Fruit fly (Drosophila melanogaster) whole organism, embryonic: ENCODE data around the gene DZIP1.

ENCODE experiments used
- Bdp1 ChIP-seq: fragments of 200-800 bp; sonication (Bioruptor generic); optimal IDR thresholded peaks from 3 replicates; lab custom pipeline; 2016; ENCODE audit warnings: missing biosample characterization, missing genetic modification characterization
- Bgb ChIP-seq: fragments of 200-800 bp; sonication (Bioruptor generic); IDR thresholded peaks from 2 replicates; pipeline ENCODE4 v1.3.6; 2022; ENCODE audit warnings: missing biosample characterization, missing genetic modification characterization; ENCODE audit not compliant: partially characterized antibody
- CG10147 ChIP-seq: fragments of 200-800 bp; sonication (Bioruptor generic); optimal IDR thresholded peaks from 2 replicates; lab custom pipeline; 2019; ENCODE audit warnings: missing biosample characterization, mild to moderate bottlenecking, missing genetic modification characterization, moderate library complexity
- CG12155 ChIP-seq: fragments of 200-800 bp; sonication (Bioruptor generic); optimal IDR thresholded peaks from 3 replicates; lab custom pipeline; 2016; ENCODE audit warnings: missing biosample characterization, missing genetic modification characterization
- CG13894 ChIP-seq: fragments of 200-800 bp; sonication (Bioruptor generic); optimal IDR thresholded peaks from 3 replicates; lab custom pipeline; 2018; ENCODE audit warnings: missing biosample characterization, mild to moderate bottlenecking, missing genetic modification characterization, moderate library complexity
- CG14441 ChIP-seq: fragments of 200-800 bp; sonication (Bioruptor generic); IDR thresholded peaks from 2 replicates; pipeline ENCODE4 v1.3.6; 2022; ENCODE audit warnings: missing biosample characterization, missing genetic modification characterization
- CG14860 ChIP-seq: fragments of 200-800 bp; sonication (Bioruptor generic); IDR thresholded peaks from 3 replicates; pipeline ENCODE4 v1.3.6; 2022; ENCODE audit warnings: missing biosample characterization, missing genetic modification characterization; ENCODE audit not compliant: partially characterized antibody
- CG16813 ChIP-seq: fragments of 200-800 bp; sonication (Bioruptor generic); IDR thresholded peaks from 3 replicates; pipeline ENCODE4 v1.3.6; 2022; ENCODE audit warnings: missing biosample characterization, missing genetic modification characterization; ENCODE audit not compliant: partially characterized antibody
- CG17361 ChIP-seq: fragments of 200-800 bp; sonication (Bioruptor generic); IDR thresholded peaks from 3 replicates; pipeline ENCODE4 v1.3.6; 2022; ENCODE audit warnings: missing biosample characterization, missing genetic modification characterization
- CG2202 ChIP-seq: fragments of 200-800 bp; sonication (Bioruptor generic); optimal IDR thresholded peaks from 2 replicates; lab custom pipeline; 2018; ENCODE audit warnings: missing biosample characterization, mild to moderate bottlenecking, missing genetic modification characterization
- CG42726 ChIP-seq: fragments of 200-800 bp; sonication (Bioruptor generic); IDR thresholded peaks from 2 replicates; pipeline ENCODE4 v1.3.6; 2022; ENCODE audit warnings: missing biosample characterization, missing genetic modification characterization; ENCODE audit not compliant: partially characterized antibody
- CG6254 ChIP-seq: fragments of 200-800 bp; sonication (Bioruptor generic); optimal IDR thresholded peaks from 3 replicates; lab custom pipeline; 2017; ENCODE audit warnings: mild to moderate bottlenecking, missing biosample characterization, missing genetic modification reagents, missing genetic modification characterization
- CG6791 ChIP-seq: fragments of 200-800 bp; sonication (Bioruptor generic); IDR thresholded peaks from 3 replicates; pipeline ENCODE4 v1.3.6; 2022; ENCODE audit warnings: missing biosample characterization, missing genetic modification characterization; ENCODE audit not compliant: partially characterized antibody
- CG7963 ChIP-seq: fragments of 200-800 bp; sonication (Bioruptor generic); IDR thresholded peaks from 3 replicates; pipeline ENCODE4 v1.3.6; 2022; ENCODE audit warnings: missing biosample characterization, missing genetic modification characterization; ENCODE audit not compliant: partially characterized antibody
- CG9609 ChIP-seq: fragments of 200-800 bp; sonication (Bioruptor generic); optimal IDR thresholded peaks from 3 replicates; lab custom pipeline; 2016; ENCODE audit warnings: missing biosample characterization, missing genetic modification characterization
- CHES-1-like ChIP-seq: fragments of 200-800 bp; sonication (Bioruptor generic); optimal IDR thresholded peaks from 2 replicates; lab custom pipeline; 2016; ENCODE audit warnings: missing biosample characterization, missing genetic modification characterization
- HmgD ChIP-seq: fragments of 200-800 bp; sonication (Bioruptor generic); optimal IDR thresholded peaks from 3 replicates; lab custom pipeline; 2016; ENCODE audit warnings: missing biosample characterization, missing genetic modification characterization
- NC2α ChIP-seq: fragments of 200-800 bp; sonication (Bioruptor generic); optimal IDR thresholded peaks from 2 replicates; lab custom pipeline; 2016; ENCODE audit warnings: missing biosample characterization, missing genetic modification characterization
- Opbp ChIP-seq: fragments of 200-800 bp; sonication (Bioruptor generic); IDR thresholded peaks from 3 replicates; pipeline ENCODE4 v1.3.6; 2022; ENCODE audit warnings: missing biosample characterization, missing genetic modification characterization; ENCODE audit not compliant: partially characterized antibody
- Pdp1 ChIP-seq, 2 experiments: fragments of 200-800 bp; sonication (Bioruptor generic); optimal IDR thresholded peaks; 3 replicates each; lab custom pipeline; 2016; ENCODE audit warnings: missing biosample characterization in 2 of 2, missing genetic modification characterization in 2 of 2, mild to moderate bottlenecking in 1 of 2, moderate library complexity in 1 of 2
- Scr ChIP-seq: fragments of 200-800 bp; sonication (Bioruptor generic); IDR thresholded peaks from 2 replicates; pipeline ENCODE4 v1.3.6; 2022; ENCODE audit warnings: missing biosample characterization, missing genetic modification characterization; ENCODE audit not compliant: partially characterized antibody
- Sin3A ChIP-seq: fragments of >200 bp; optimal IDR thresholded peaks from 2 replicates; lab custom pipeline; 2018
- amos ChIP-seq: fragments of 200-800 bp; sonication (Bioruptor generic); IDR thresholded peaks from 2 replicates; pipeline ENCODE4 v1.3.6; 2022; ENCODE audit warnings: missing biosample characterization, missing genetic modification characterization; ENCODE audit not compliant: partially characterized antibody
- ase ChIP-seq: fragments of 200-800 bp; sonication (Bioruptor generic); IDR thresholded peaks from 3 replicates; pipeline ENCODE4 v1.3.6; 2022; ENCODE audit warnings: missing biosample characterization, missing genetic modification characterization
- bbx ChIP-seq: fragments of 200-800 bp; sonication (Bioruptor generic); IDR thresholded peaks from 2 replicates; pipeline ENCODE4 v1.3.6; 2022; ENCODE audit warnings: missing biosample characterization, missing genetic modification characterization; ENCODE audit not compliant: partially characterized antibody
- cg ChIP-seq: fragments of 200-800 bp; sonication (Bioruptor generic); optimal IDR thresholded peaks from 3 replicates; lab custom pipeline; 2019; ENCODE audit warnings: missing biosample characterization, mild to moderate bottlenecking, missing genetic modification characterization, moderate library complexity
- chinmo ChIP-seq: fragments of 200-800 bp; sonication (Bioruptor generic); IDR thresholded peaks from 4 replicates; pipeline ENCODE4 v1.3.6; 2022; ENCODE audit warnings: missing biosample characterization, missing genetic modification characterization; ENCODE audit not compliant: partially characterized antibody
- crp ChIP-seq, 2 experiments: fragments of 200-800 bp; sonication (Bioruptor generic); optimal IDR thresholded peaks; 2 replicates in 1 of 2; 3 replicates in 1 of 2; lab custom pipeline; 2017; ENCODE audit warnings: missing biosample characterization in 2 of 2, missing genetic modification characterization in 2 of 2, mild to moderate bottlenecking in 1 of 2, moderate library complexity in 1 of 2
- eyg ChIP-seq: fragments of 200-800 bp; sonication (Bioruptor generic); optimal IDR thresholded peaks from 3 replicates; lab custom pipeline; 2016; ENCODE audit warnings: missing biosample characterization, missing genetic modification characterization
- fd96Cb ChIP-seq: fragments of 200-800 bp; sonication (Bioruptor generic); optimal IDR thresholded peaks from 2 replicates; lab custom pipeline; 2018; ENCODE audit warnings: missing biosample characterization, mild to moderate bottlenecking, missing genetic modification characterization, moderate library complexity
- h ChIP-seq: fragments of >200 bp; optimal IDR thresholded peaks from 2 replicates; lab custom pipeline; 2017
- her ChIP-seq: fragments of 200-800 bp; sonication (Bioruptor generic); optimal IDR thresholded peaks from 2 replicates; lab custom pipeline; 2016; ENCODE audit warnings: missing biosample characterization, missing genetic modification characterization
- kah ChIP-seq: fragments of 200-800 bp; sonication (Bioruptor generic); optimal IDR thresholded peaks from 2 replicates; lab custom pipeline; 2018; ENCODE audit warnings: missing biosample characterization, mild to moderate bottlenecking, missing genetic modification characterization
- kay ChIP-seq: fragments of 200-800 bp; sonication (Bioruptor generic); optimal IDR thresholded peaks from 2 replicates; lab custom pipeline; 2016; ENCODE audit warnings: missing biosample characterization, missing genetic modification characterization
- mld ChIP-seq: fragments of 200-800 bp; sonication (Bioruptor generic); IDR thresholded peaks from 3 replicates; pipeline ENCODE4 v1.3.6; 2022; ENCODE audit warnings: missing biosample characterization, missing genetic modification characterization; ENCODE audit not compliant: partially characterized antibody
- org-1 ChIP-seq: fragments of 200-800 bp; sonication (Bioruptor generic); optimal IDR thresholded peaks from 2 replicates; lab custom pipeline; 2017; ENCODE audit warnings: missing biosample characterization, missing genetic modification characterization
- psq ChIP-seq: fragments of 200-800 bp; sonication (Bioruptor generic); optimal IDR thresholded peaks from 2 replicates; lab custom pipeline; 2017; ENCODE audit warnings: missing biosample characterization, missing genetic modification characterization
- sens ChIP-seq: fragments of 200-800 bp; sonication (Bioruptor generic); peaks from one replicate; lab custom pipeline; 2016; ENCODE audit warnings: missing biosample characterization, missing genetic modification characterization
- vnd ChIP-seq: fragments of 200-800 bp; sonication (Bioruptor generic); IDR thresholded peaks from 3 replicates; pipeline ENCODE4 v1.3.6; 2022; ENCODE audit warnings: missing biosample characterization, missing genetic modification characterization; ENCODE audit not compliant: partially characterized antibody
- zen2 ChIP-seq: fragments of 200-800 bp; sonication (Bioruptor generic); IDR thresholded peaks from 3 replicates; pipeline ENCODE4 v1.3.6; 2022; ENCODE audit warnings: missing biosample characterization, missing genetic modification characterization; ENCODE audit not compliant: partially characterized antibody

DZIP1 gene

DNA sequence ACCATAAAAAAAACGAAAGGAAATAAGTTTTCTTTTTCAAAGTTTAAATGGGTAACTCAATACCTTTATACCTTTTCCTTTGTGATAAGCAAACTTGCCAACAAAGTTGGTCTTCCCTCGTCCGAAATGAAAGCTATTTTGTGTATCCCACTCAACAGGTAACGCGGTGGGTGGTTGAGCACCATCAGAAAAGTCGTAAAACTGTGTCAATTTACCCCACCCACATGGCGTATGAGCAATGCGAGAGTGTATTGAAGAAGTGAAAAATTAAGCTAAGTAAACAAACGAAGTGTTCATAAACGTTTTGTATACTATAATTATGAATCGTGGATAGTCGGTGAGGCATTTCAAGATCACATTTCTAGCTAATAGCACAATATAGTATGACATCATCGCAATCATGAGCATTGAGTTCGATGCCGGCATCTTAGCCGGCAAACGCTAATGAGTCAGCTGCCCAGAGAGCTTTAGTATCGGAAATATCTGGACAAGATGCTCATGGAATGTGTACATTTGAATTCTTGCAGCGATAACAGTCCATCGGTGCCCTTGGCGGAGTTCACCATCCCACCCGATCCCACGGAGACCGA lies 35.8 kb downstream of the DZIP1 start (continued):
- peak; percentile 39 for TF ChIP-seq sens
- no peak for TF ChIP-seq HmgD (GFP tag; lab: Kevin White, UChicago)
- no peak for TF ChIP-seq kay (GFP tag; lab: Kevin White, UChicago)
- TF ChIP-seq CG17361 (GFP tag; lab: Robert Waterston, UW): no peak
- no peak for TF ChIP-seq CG9609 (GFP tag; lab: Kevin White, UChicago)
- TF ChIP-seq CG14441: no peak

DNA sequence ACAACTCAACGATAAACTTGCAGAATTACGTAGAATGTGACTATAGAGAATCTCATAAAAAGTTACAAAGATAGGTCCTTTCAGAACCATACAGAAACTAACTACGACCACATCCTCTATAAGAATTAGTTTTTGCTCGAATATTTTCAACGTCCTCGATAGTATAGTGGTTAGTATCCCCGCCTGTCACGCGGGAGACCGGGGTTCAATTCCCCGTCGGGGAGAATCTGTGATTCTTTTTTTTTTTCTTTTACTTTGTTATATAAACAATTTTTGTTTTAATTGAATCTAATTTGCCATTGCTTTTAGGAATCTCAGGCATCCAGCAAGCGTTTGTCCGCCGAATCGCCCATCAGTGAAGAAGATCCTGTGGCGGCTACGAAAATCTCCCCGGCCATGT lies 40.1 kb downstream of the DZIP1 start:
- TF ChIP-seq cg (GFP tag; lab: Kevin White, UChicago) (no peak), amos (GFP tag; lab: Robert Waterston, UW) (peak; percentile 82; the same call in 1 of the 2 replicates), CG14441 (no peak), kah (GFP tag; lab: Kevin White, UChicago) (no peak), Opbp (peak; percentile 67; the same call in 2 of the 3 replicates), CG12155 (no peak), CG2202 (tag; lab: Kevin White, UChicago) (no peak), Bgb (GFP tag; lab: Robert Waterston, UW) (peak; percentile 59), Pdp1 (GFP tag; optimal IDR thresholded peaks at IDR 0.05; lab: Kevin White, UChicago) (peak in 1 of 2 experiments; percentile 69), Scr (GFP tag; lab: Robert Waterston, UW) (peak; percentile 62), her (GFP tag; lab: Kevin White, UChicago) (no peak), vnd (GFP tag; lab: Robert Waterston, UW) (peak; percentile 25; the same call in 1 of the 3 replicates), CG10147 (GFP tag; lab: Kevin White, UChicago) (no peak), h (lab: Kevin White, UChicago) (no peak), Sin3A (lab: Kevin White, UChicago) (no peak), bbx (GFP tag; lab: Robert Waterston, UW) (peak; percentile 40; the same call in 1 of the 2 replicates), zen2 (GFP tag; lab: Robert Waterston, UW) (no peak), org-1 (GFP tag; lab: Kevin White, UChicago) (no peak), CHES-1-like (GFP tag; lab: Kevin White, UChicago) (no peak), NC2α (GFP tag; lab: Kevin White, UChicago) (no peak), CG42726 (GFP tag; lab: Robert Waterston, UW) (peak; percentile 73; the same call in 1 of the 2 replicates), CG16813 (GFP tag; lab: Robert Waterston, UW) (peak; percentile 83), fd96Cb (no peak), mld (GFP tag; lab: Robert Waterston, UW) (peak; percentile 83; the same call in 2 of the 3 replicates), psq (GFP tag; lab: Kevin White, UChicago) (no peak), CG13894 (tag; lab: Kevin White, UChicago) (no peak), ase (GFP tag; lab: Robert Waterston, UW) (no peak), CG14860 (peak; percentile 58; the same call in 1 of the 3 replicates), crp (GFP tag; optimal IDR thresholded peaks at IDR 0.05; lab: Kevin White, UChicago) (no peak), chinmo (GFP tag; lab: Robert Waterston, UW) (0 out of 4 replicates have a peak, but pooled peaks have one; percentile 27), CG6254 (no peak), CG7963 (GFP tag; lab: Robert Waterston, UW) (peak; percentile 50; the same call in 1 of the 3 replicates), CG6791 (peak; percentile 82), Bdp1 (GFP tag; lab: Kevin White, UChicago) (peak; percentile 97), eyg (no peak)
